Fruit fly (Drosophila melanogaster) whole organism, wandering third instar larva: ENCODE measurements around the gene vret.

Experiments
- Abd-B ChIP-seq: fragments of >200 bp; optimal IDR thresholded peaks from 2 replicates; lab custom pipeline; 2017; ENCODE audit warnings: missing biosample characterization, missing genetic modification characterization
- CG32264 ChIP-seq: fragments of 200-800 bp; sonication (Bioruptor generic); optimal IDR thresholded peaks from 2 replicates; lab custom pipeline; 2016; ENCODE audit warnings: missing biosample characterization, missing genetic modification characterization
- CG9705 ChIP-seq: fragments of 200-800 bp; sonication (Bioruptor generic); optimal IDR thresholded peaks from 2 replicates; lab custom pipeline; 2018; ENCODE audit warnings: missing biosample characterization, mild to moderate bottlenecking, missing genetic modification characterization
- CrebA ChIP-seq: fragments of 200-800 bp; sonication (Bioruptor generic); optimal IDR thresholded peaks from 2 replicates; lab custom pipeline; 2016; ENCODE audit warnings: missing biosample characterization, mild to moderate bottlenecking, missing genetic modification characterization, borderline replicate concordance
- Dfd ChIP-seq: fragments of >200 bp; optimal IDR thresholded peaks from 2 replicates; lab custom pipeline; 2017; ENCODE audit warnings: missing biosample characterization, missing genetic modification characterization
- Dif ChIP-seq: fragments of 200-275, 200-300 bp; sonication (Bioruptor generic); optimal IDR thresholded peaks from 2 replicates; lab custom pipeline; 2018; ENCODE audit warnings: missing biosample characterization, missing genetic modification characterization; ENCODE audit not compliant: partially characterized antibody
- GATAd ChIP-seq: sonication (Bioruptor generic); optimal IDR thresholded peaks from 2 replicates; lab custom pipeline; 2016; ENCODE audit warnings: missing biosample characterization, missing genetic modification characterization
- Hnf4 ChIP-seq: fragments of 200-800 bp; sonication (Bioruptor generic); optimal IDR thresholded peaks from 2 replicates; lab custom pipeline; 2016; ENCODE audit warnings: missing biosample characterization, mild to moderate bottlenecking, missing genetic modification characterization
- Hr78 ChIP-seq: fragments of >200 bp; optimal IDR thresholded peaks from 2 replicates; lab custom pipeline; 2017; ENCODE audit warnings: missing biosample characterization, missing genetic modification characterization
- Hr83 ChIP-seq: fragments of 200-300 bp; sonication (Bioruptor generic); optimal IDR thresholded peaks from 2 replicates; lab custom pipeline; 2016; ENCODE audit warnings: missing biosample characterization, mild to moderate bottlenecking, missing genetic modification characterization, moderate library complexity; ENCODE audit not compliant: poor library complexity, severe bottlenecking
- Jra ChIP-seq: sonication (Bioruptor generic); optimal IDR thresholded peaks from 2 replicates; lab custom pipeline; 2016; ENCODE audit warnings: missing biosample characterization, missing genetic modification characterization
- Mio ChIP-seq: sonication (Bioruptor generic); optimal IDR thresholded peaks from 2 replicates; lab custom pipeline; 2016; ENCODE audit warnings: missing biosample characterization, missing genetic modification characterization
- Myc ChIP-seq: fragments of >200 bp; optimal IDR thresholded peaks from 2 replicates; lab custom pipeline; 2017
- N ChIP-seq: fragments of >200 bp; optimal IDR thresholded peaks from 2 replicates; lab custom pipeline; 2018; ENCODE audit warnings: missing biosample characterization, missing external identifiers, missing genetic modification characterization
- OdsH ChIP-seq: fragments of 200-800 bp; sonication (Bioruptor generic); optimal IDR thresholded peaks from 2 replicates; lab custom pipeline; 2016; ENCODE audit warnings: missing biosample characterization, mild to moderate bottlenecking, missing genetic modification characterization
- Rel ChIP-seq, 2 experiments: fragments of 200-800 bp; sonication (Bioruptor generic) in 1 of 2; optimal IDR thresholded peaks; 2 replicates in 1 of 2; 3 replicates in 1 of 2; lab custom pipeline; 2016 to 2019; ENCODE audit warnings: mild to moderate bottlenecking in 2 of 2, missing biosample characterization in 2 of 2, missing genetic modification characterization in 2 of 2, moderate library complexity in 1 of 2
- Sp1 ChIP-seq: fragments of 200-800 bp; sonication (Bioruptor generic); optimal IDR thresholded peaks from 3 replicates; lab custom pipeline; 2019; ENCODE audit warnings: missing biosample characterization, mild to moderate bottlenecking, missing genetic modification characterization, moderate library complexity
- br ChIP-seq: fragments of 200-800 bp; sonication (Bioruptor generic); optimal IDR thresholded peaks from 2 replicates; lab custom pipeline; 2016; ENCODE audit warnings: missing biosample characterization, missing genetic modification characterization
- dl ChIP-seq, 2 experiments: fragments of 175-275, 200-275 bp in 1 of 2; fragments of 200-275 bp in 1 of 2; sonication (Bioruptor generic); optimal IDR thresholded peaks; lab custom pipeline; 2018; ENCODE audit warnings: mild to moderate bottlenecking in 2 of 2, missing biosample characterization in 2 of 2, missing genetic modification characterization in 2 of 2, moderate library complexity in 2 of 2; ENCODE audit not compliant: partially characterized antibody in 2 of 2, insufficient read depth in 1 of 2
- dmrt93B ChIP-seq: fragments of 200-800 bp; sonication (Bioruptor generic); optimal IDR thresholded peaks from 2 replicates; lab custom pipeline; 2018; ENCODE audit warnings: missing biosample characterization, mild to moderate bottlenecking, missing genetic modification characterization
- dsf ChIP-seq: sonication (Bioruptor generic); optimal IDR thresholded peaks from 2 replicates; lab custom pipeline; 2016; ENCODE audit warnings: missing biosample characterization, missing genetic modification characterization, borderline replicate concordance
- ey ChIP-seq: fragments of 200-800 bp; sonication (Bioruptor generic); optimal IDR thresholded peaks from 2 replicates; lab custom pipeline; 2016; ENCODE audit warnings: missing biosample characterization, missing genetic modification characterization
- foxo ChIP-seq, 2 experiments: fragments of 200-800 bp; sonication (Bioruptor generic); optimal IDR thresholded peaks; 2 replicates in 1 of 2; 3 replicates in 1 of 2; lab custom pipeline; 2016 to 2017; ENCODE audit warnings: missing biosample characterization in 2 of 2, missing genetic modification characterization in 2 of 2
- fru ChIP-seq: fragments of 200-800 bp; sonication (Bioruptor generic); optimal IDR thresholded peaks from 3 replicates; lab custom pipeline; 2016; ENCODE audit warnings: missing biosample characterization, mild to moderate bottlenecking, missing genetic modification characterization
- h ChIP-seq: fragments of 200-800 bp; sonication (Bioruptor generic); optimal IDR thresholded peaks from 3 replicates; lab custom pipeline; 2016; ENCODE audit warnings: missing biosample characterization, mild to moderate bottlenecking, missing genetic modification characterization
- jim ChIP-seq: fragments of 175-275, 200-325 bp; sonication (Bioruptor generic); optimal IDR thresholded peaks from 2 replicates; lab custom pipeline; 2016; ENCODE audit warnings: missing biosample characterization, mild to moderate bottlenecking, missing genetic modification characterization
- lola ChIP-seq: fragments of >200 bp; optimal IDR thresholded peaks from 2 replicates; lab custom pipeline; 2017; ENCODE audit warnings: missing biosample characterization, missing genetic modification characterization
- pan ChIP-seq: fragments of >200 bp; optimal IDR thresholded peaks from 2 replicates; lab custom pipeline; 2017
- psq ChIP-seq: fragments of 200-800 bp; sonication (Bioruptor generic); optimal IDR thresholded peaks from 3 replicates; lab custom pipeline; 2017; ENCODE audit warnings: missing biosample characterization, mild to moderate bottlenecking, missing genetic modification characterization, moderate library complexity
- rgr ChIP-seq: fragments of 200-800 bp; sonication (Bioruptor generic); optimal IDR thresholded peaks from 3 replicates; lab custom pipeline; 2016; ENCODE audit warnings: missing biosample characterization, mild to moderate bottlenecking, missing genetic modification characterization
- sage ChIP-seq: fragments of 200-800 bp; sonication (Bioruptor generic); optimal IDR thresholded peaks from 2 replicates; lab custom pipeline; 2016; ENCODE audit warnings: missing biosample characterization, mild to moderate bottlenecking, missing genetic modification characterization
- tai ChIP-seq: sonication (Bioruptor generic); optimal IDR thresholded peaks from 2 replicates; lab custom pipeline; 2016; ENCODE audit warnings: missing biosample characterization, missing genetic modification characterization
- woc ChIP-seq: sonication (Bioruptor generic); optimal IDR thresholded peaks from 2 replicates; lab custom pipeline; 2016; ENCODE audit warnings: missing biosample characterization, mild to moderate bottlenecking, missing genetic modification characterization

The vret gene

dm6 chr3R:22745432-22745831, at the start of gene vret, which contains the start of gene HP1c:
Gene vret, minus strand, starts transcription at chr3R:22745581.
Gene HP1c, plus strand, starts transcription at chr3R:22745620.
- TF ChIP-seq Hr78 (no peak), Rel (GFP tag; optimal IDR thresholded peaks at IDR 0.05; lab: Kevin White, UChicago) (no peak), Rel (tag; optimal IDR thresholded peaks at IDR 0.05; lab: Kevin White, UChicago) (peak; percentile 37)

- TF ChIP-seq Myc (peak; percentile 96), Sp1 (GFP tag; lab: Kevin White, UChicago) (no peak)
These were observed 48.6 kb upstream of the vret start for dm6 chr3R:22793953-22794352.

- TF ChIP-seq dmrt93B (GFP tag; lab: Kevin White, UChicago): no peak
- TF ChIP-seq dl (GFP tag; optimal IDR thresholded peaks at IDR 0.05; lab: Kevin White, UChicago; ENCODE audit: insufficient read depth in 1 of 2, partially characterized antibody in 2 of 2): no peak
- TF ChIP-seq Rel (GFP tag; optimal IDR thresholded peaks at IDR 0.05; lab: Kevin White, UChicago): no peak
- TF ChIP-seq Rel (tag; optimal IDR thresholded peaks at IDR 0.05; lab: Kevin White, UChicago): no peak
- TF ChIP-seq CG32264 (GFP tag; lab: Kevin White, UChicago): no peak
- TF ChIP-seq CrebA (GFP tag; lab: Kevin White, UChicago): no peak
- TF ChIP-seq pan (lab: Kevin White, UChicago): no peak
- TF ChIP-seq jim (GFP tag; lab: Kevin White, UChicago): no peak
- TF ChIP-seq rgr (GFP tag; lab: Kevin White, UChicago): no peak
- TF ChIP-seq Mio (GFP tag; lab: Kevin White, UChicago): no peak
- TF ChIP-seq tai (GFP tag; lab: Kevin White, UChicago): no peak
These were observed 43.7 kb upstream of the vret start for dm6 chr3R:22789106-22789505.

- peak; percentile 20 for TF ChIP-seq Dfd
- no peak for TF ChIP-seq CG32264 (GFP tag; lab: Kevin White, UChicago)
These were observed 39.4 kb upstream of the vret start for dm6 chr3R:22784674-22785316.

dm6 chr3R:22781412-22781811, 36.0 kb upstream of the vret start:
- TF ChIP-seq h (peak; percentile 30), br (peak; percentile 29), OdsH (GFP tag; lab: Kevin White, UChicago) (no peak), rgr (GFP tag; lab: Kevin White, UChicago) (peak; percentile 49), Hnf4 (GFP tag; lab: Kevin White, UChicago) (no peak), Sp1 (GFP tag; lab: Kevin White, UChicago) (peak; percentile 46), Rel (GFP tag; optimal IDR thresholded peaks at IDR 0.05; lab: Kevin White, UChicago) (peak; percentile 50), Rel (tag; optimal IDR thresholded peaks at IDR 0.05; lab: Kevin White, UChicago) (peak; percentile 9), woc (GFP tag; lab: Kevin White, UChicago) (no peak), Dif (peak; percentile 7), Hr83 (GFP tag; lab: Kevin White, UChicago) (peak; percentile 67), CrebA (GFP tag; lab: Kevin White, UChicago) (peak; percentile 63), sage (GFP tag; lab: Kevin White, UChicago) (peak; percentile 74), CG32264 (GFP tag; lab: Kevin White, UChicago) (no peak), CG9705 (no peak), ey (GFP tag; lab: Kevin White, UChicago) (no peak), foxo (GFP tag; optimal IDR thresholded peaks at IDR 0.05; lab: Kevin White, UChicago) (peak in 1 of 2 experiments; percentile 39)

dm6 chr3R:22780135-22780534, 34.8 kb upstream of the vret start:
- TF ChIP-seq Hr78: no peak
- TF ChIP-seq psq (GFP tag; lab: Kevin White, UChicago): no peak
- TF ChIP-seq jim (GFP tag; lab: Kevin White, UChicago): no peak
- TF ChIP-seq lola: no peak
- no peak for TF ChIP-seq N (GFP tag; lab: Kevin White, UChicago)
- TF ChIP-seq GATAd: no peak
- no peak for TF ChIP-seq ey (GFP tag; lab: Kevin White, UChicago)
- no peak for TF ChIP-seq CrebA (GFP tag; lab: Kevin White, UChicago)
- TF ChIP-seq CG9705: no peak
- TF ChIP-seq woc (GFP tag; lab: Kevin White, UChicago): no peak
- TF ChIP-seq Hr83 (GFP tag; lab: Kevin White, UChicago): no peak
- TF ChIP-seq dsf (GFP tag; lab: Kevin White, UChicago): no peak
- no peak for TF ChIP-seq pan (lab: Kevin White, UChicago)
- TF ChIP-seq dl (GFP tag; optimal IDR thresholded peaks at IDR 0.05; lab: Kevin White, UChicago; ENCODE audit: insufficient read depth in 1 of 2, partially characterized antibody in 2 of 2): no peak
- no peak for TF ChIP-seq Jra (GFP tag; lab: Kevin White, UChicago)
- no peak for TF ChIP-seq fru
- TF ChIP-seq Abd-B: no peak
- TF ChIP-seq tai (GFP tag; lab: Kevin White, UChicago): no peak
- TF ChIP-seq, all 38 proteins: peak for 0
